Fruit fly (Drosophila melanogaster) whole organism, embryonic: ENCODE measurements around the gene Yif1.
A peak's percentile ranks its signal among the peaks of the same experiment; 100 is the strongest.

Experiments used
- Bteb2 ChIP-seq: fragments of 200-800 bp; sonication (Bioruptor generic); optimal IDR thresholded peaks from 2 replicates; lab custom pipeline; 2016; ENCODE audit warnings: missing biosample characterization, missing genetic modification characterization
- CG11247 ChIP-seq: fragments of 200-800 bp; sonication (Bioruptor generic); IDR thresholded peaks from 2 replicates; pipeline ENCODE4 v1.3.6; 2022; ENCODE audit warnings: missing biosample characterization, missing genetic modification characterization
- CG13287 ChIP-seq: fragments of 200-800 bp; sonication (Bioruptor generic); IDR thresholded peaks from 2 replicates; pipeline ENCODE4 v1.3.6; 2022; ENCODE audit warnings: missing biosample characterization, missing genetic modification characterization; ENCODE audit not compliant: partially characterized antibody
- CG14710 ChIP-seq: fragments of 200-800 bp; sonication (Bioruptor generic); optimal IDR thresholded peaks from 3 replicates; lab custom pipeline; 2019; ENCODE audit warnings: missing biosample characterization, mild to moderate bottlenecking, missing genetic modification characterization, moderate library complexity
- CG1602 ChIP-seq: fragments of 200-800 bp; sonication (Bioruptor generic); optimal IDR thresholded peaks from 3 replicates; lab custom pipeline; 2016; ENCODE audit warnings: missing biosample characterization, missing genetic modification characterization
- CG17802 ChIP-seq: fragments of 200-800 bp; sonication (Bioruptor generic); optimal IDR thresholded peaks from 2 replicates; lab custom pipeline; 2018; ENCODE audit warnings: missing biosample characterization, mild to moderate bottlenecking, missing genetic modification characterization, moderate library complexity
- CG18476 ChIP-seq: fragments of 200-800 bp; sonication (Bioruptor generic); optimal IDR thresholded peaks from 2 replicates; lab custom pipeline; 2016; ENCODE audit warnings: missing biosample characterization, mild to moderate bottlenecking, missing genetic modification characterization
- CG2678 ChIP-seq: fragments of 200-800 bp; sonication (Bioruptor generic); optimal IDR thresholded peaks from 3 replicates; lab custom pipeline; 2019; ENCODE audit warnings: missing biosample characterization, mild to moderate bottlenecking, missing genetic modification characterization, moderate library complexity
- CG3163 ChIP-seq: fragments of 200-800 bp; sonication (Bioruptor generic); optimal IDR thresholded peaks from 3 replicates; lab custom pipeline; 2016; ENCODE audit warnings: missing biosample characterization, missing genetic modification characterization
- CG32532 ChIP-seq: fragments of 200-800 bp; sonication (Bioruptor generic); IDR thresholded peaks from 2 replicates; pipeline ENCODE4 v1.3.6; 2022; ENCODE audit warnings: missing biosample characterization, missing genetic modification characterization
- CG3847 ChIP-seq: fragments of 200-800 bp; sonication (Bioruptor generic); IDR thresholded peaks from 2 replicates; pipeline ENCODE4 v1.3.6; 2022; ENCODE audit warnings: missing biosample characterization, missing genetic modification characterization
- CG4730 ChIP-seq: fragments of 200-800 bp; sonication (Bioruptor generic); IDR thresholded peaks from 2 replicates; pipeline ENCODE4 v1.3.6; 2022; ENCODE audit warnings: missing biosample characterization, missing genetic modification characterization
- CG6175 ChIP-seq: fragments of 200-800 bp; sonication (Bioruptor generic); IDR thresholded peaks from 3 replicates; pipeline ENCODE4 v1.3.6; 2022; ENCODE audit warnings: missing biosample characterization, missing genetic modification characterization
- CG7271 ChIP-seq: fragments of 200-800 bp; sonication (Bioruptor generic); optimal IDR thresholded peaks from 2 replicates; lab custom pipeline; 2018; ENCODE audit warnings: missing biosample characterization, mild to moderate bottlenecking, missing genetic modification characterization, moderate library complexity
- CG8089 ChIP-seq: fragments of 200-800 bp; sonication (Bioruptor generic); optimal IDR thresholded peaks from 3 replicates; lab custom pipeline; 2016; ENCODE audit warnings: missing biosample characterization, missing genetic modification characterization
- CG8281 ChIP-seq: fragments of 200-800 bp; sonication (Bioruptor generic); optimal IDR thresholded peaks from 2 replicates; lab custom pipeline; 2018; ENCODE audit warnings: missing biosample characterization, mild to moderate bottlenecking, missing genetic modification characterization, moderate library complexity
- CrebB ChIP-seq: fragments of 200-800 bp; sonication (Bioruptor generic); optimal IDR thresholded peaks from 3 replicates; lab custom pipeline; 2018; ENCODE audit warnings: missing biosample characterization, mild to moderate bottlenecking, missing genetic modification characterization
- D19B ChIP-seq: fragments of 200-800 bp; sonication (Bioruptor generic); optimal IDR thresholded peaks from 2 replicates; lab custom pipeline; 2017; ENCODE audit warnings: missing biosample characterization, mild to moderate bottlenecking, missing genetic modification characterization
- Dek ChIP-seq: fragments of 200-800 bp; sonication (Bioruptor generic); optimal IDR thresholded peaks from 3 replicates; lab custom pipeline; 2019; ENCODE audit warnings: missing biosample characterization, mild to moderate bottlenecking, missing genetic modification characterization, moderate library complexity
- Dip3 ChIP-seq: fragments of 200-800 bp; sonication (Bioruptor generic); optimal IDR thresholded peaks from 3 replicates; lab custom pipeline; 2016; ENCODE audit warnings: missing biosample characterization, missing genetic modification characterization
- Gug ChIP-seq: fragments of 200-800 bp; sonication (Bioruptor generic); IDR thresholded peaks from 4 replicates; pipeline ENCODE4 v1.3.6; 2022; ENCODE audit warnings: missing biosample characterization, missing genetic modification characterization
- HLH54F ChIP-seq: fragments of 200-800 bp; sonication (Bioruptor generic); optimal IDR thresholded peaks from 3 replicates; lab custom pipeline; 2016; ENCODE audit warnings: missing biosample characterization, missing genetic modification characterization
- Hr3 ChIP-seq: fragments of 200-800 bp; sonication (Bioruptor generic); optimal IDR thresholded peaks from 3 replicates; lab custom pipeline; 2016; ENCODE audit warnings: missing biosample characterization, missing genetic modification characterization
- Hr39 ChIP-seq: fragments of >200 bp; optimal IDR thresholded peaks from 2 replicates; lab custom pipeline; 2017
- Hr51 ChIP-seq, 2 experiments: fragments of 200-800 bp; sonication (Bioruptor generic); optimal IDR thresholded peaks; 2 replicates in 1 of 2; 3 replicates in 1 of 2; lab custom pipeline; 2016 to 2018; ENCODE audit warnings: missing biosample characterization in 2 of 2, missing genetic modification characterization in 2 of 2, mild to moderate bottlenecking in 1 of 2, moderate library complexity in 1 of 2
- Lpt ChIP-seq: fragments of >200 bp; optimal IDR thresholded peaks from 2 replicates; lab custom pipeline; 2018; ENCODE audit warnings: missing biosample characterization, missing genetic modification characterization
- MTF-1 ChIP-seq: fragments of 200-800 bp; sonication (Bioruptor generic); optimal IDR thresholded peaks from 2 replicates; lab custom pipeline; 2018; ENCODE audit warnings: missing biosample characterization, mild to moderate bottlenecking, missing genetic modification characterization, borderline replicate concordance
- Nf-YC ChIP-seq: fragments of 200-800 bp; optimal IDR thresholded peaks from 3 replicates; lab custom pipeline; 2019; ENCODE audit warnings: missing biosample characterization, mild to moderate bottlenecking, missing genetic modification characterization, moderate library complexity
- Ravus ChIP-seq: fragments of 200-800 bp; sonication (Bioruptor generic); IDR thresholded peaks from 2 replicates; pipeline ENCODE4 v1.3.6; 2022; ENCODE audit warnings: missing biosample characterization, missing genetic modification characterization
- Side ChIP-seq: fragments of 200-800 bp; sonication (Bioruptor generic); optimal IDR thresholded peaks from 2 replicates; lab custom pipeline; 2016; ENCODE audit warnings: missing biosample characterization, missing genetic modification characterization
- Six4 ChIP-seq: fragments of 200-800 bp; sonication (Bioruptor generic); optimal IDR thresholded peaks from 2 replicates; lab custom pipeline; 2016; ENCODE audit warnings: missing biosample characterization, missing genetic modification characterization
- TFAM ChIP-seq: fragments of 200-800 bp; sonication (Bioruptor generic); optimal IDR thresholded peaks from 2 replicates; lab custom pipeline; 2017; ENCODE audit warnings: missing biosample characterization, missing genetic modification characterization, inconsistent platforms
- bigmax ChIP-seq: fragments of 200-800 bp; sonication (Bioruptor generic); optimal IDR thresholded peaks from 2 replicates; lab custom pipeline; 2018; ENCODE audit warnings: missing biosample characterization, mild to moderate bottlenecking, missing genetic modification characterization
- bowl ChIP-seq: fragments of 200-800 bp; sonication (Bioruptor generic); IDR thresholded peaks from 2 replicates; pipeline ENCODE4 v1.3.6; 2022; ENCODE audit warnings: missing biosample characterization, missing genetic modification characterization
- bsh ChIP-seq, 2 experiments: fragments of 200-800 bp; sonication (Bioruptor generic); optimal IDR thresholded peaks; 2 replicates each; lab custom pipeline; 2017 to 2018; ENCODE audit warnings: mild to moderate bottlenecking in 2 of 2, missing biosample characterization in 2 of 2, missing genetic modification characterization in 2 of 2, moderate library complexity in 1 of 2
- btn ChIP-seq: fragments of 200-800 bp; sonication (Bioruptor generic); optimal IDR thresholded peaks from 2 replicates; lab custom pipeline; 2016; ENCODE audit warnings: missing biosample characterization, missing genetic modification characterization
- cg ChIP-seq: fragments of 200-800 bp; sonication (Bioruptor generic); optimal IDR thresholded peaks from 3 replicates; lab custom pipeline; 2019; ENCODE audit warnings: missing biosample characterization, mild to moderate bottlenecking, missing genetic modification characterization, moderate library complexity
- crc ChIP-seq: fragments of 200-800 bp; sonication (Bioruptor generic); optimal IDR thresholded peaks from 2 replicates; lab custom pipeline; 2016; ENCODE audit warnings: missing biosample characterization, missing genetic modification characterization
- crol ChIP-seq: fragments of 200-800 bp; sonication (Bioruptor generic); IDR thresholded peaks from 2 replicates; pipeline ENCODE4 v1.3.6; 2022; ENCODE audit warnings: missing biosample characterization, missing genetic modification characterization
- gsb ChIP-seq: fragments of 200-800 bp; sonication (Bioruptor generic); IDR thresholded peaks from 2 replicates; pipeline ENCODE4 v1.3.6; 2022; ENCODE audit warnings: missing biosample characterization, missing genetic modification characterization
- hth ChIP-seq: fragments of >200 bp; optimal IDR thresholded peaks from 2 replicates; lab custom pipeline; 2017; ENCODE audit warnings: inconsistent platforms
- mld ChIP-seq: fragments of 200-800 bp; sonication (Bioruptor generic); IDR thresholded peaks from 3 replicates; pipeline ENCODE4 v1.3.6; 2022; ENCODE audit warnings: missing biosample characterization, missing genetic modification characterization; ENCODE audit not compliant: partially characterized antibody
- oc ChIP-seq: fragments of 200-800 bp; sonication (Bioruptor generic); optimal IDR thresholded peaks from 2 replicates; lab custom pipeline; 2018; ENCODE audit warnings: missing biosample characterization, mild to moderate bottlenecking, missing genetic modification characterization, moderate library complexity
- pnt ChIP-seq: fragments of 200-800 bp; sonication (Bioruptor generic); optimal IDR thresholded peaks from 3 replicates; lab custom pipeline; 2016; ENCODE audit warnings: missing biosample characterization, missing genetic modification characterization
- slbo ChIP-seq: fragments of 200-800 bp; sonication (Bioruptor generic); IDR thresholded peaks from 2 replicates; pipeline ENCODE4 v1.3.6; 2022; ENCODE audit warnings: missing biosample characterization, missing genetic modification characterization
- slou ChIP-seq: fragments of 200-800 bp; sonication (Bioruptor generic); optimal IDR thresholded peaks from 3 replicates; lab custom pipeline; 2016; ENCODE audit warnings: missing biosample characterization, missing genetic modification characterization
- sna ChIP-seq: fragments of 200-800 bp; sonication (Bioruptor generic); IDR thresholded peaks from 2 replicates; pipeline ENCODE4 v1.3.6; 2022; ENCODE audit warnings: missing biosample characterization, missing genetic modification characterization; ENCODE audit not compliant: partially characterized antibody
- trh ChIP-seq: fragments of 200-800 bp; sonication (Bioruptor generic); optimal IDR thresholded peaks from 2 replicates; lab custom pipeline; 2016; ENCODE audit warnings: missing biosample characterization, missing genetic modification characterization
- tx ChIP-seq: fragments of 200-800 bp; sonication (Bioruptor generic); optimal IDR thresholded peaks from 2 replicates; lab custom pipeline; 2016; ENCODE audit warnings: missing biosample characterization, missing genetic modification characterization
- vfl ChIP-seq: fragments of 200-800 bp; sonication (Bioruptor generic); optimal IDR thresholded peaks from 2 replicates; lab custom pipeline; 2016; ENCODE audit warnings: missing biosample characterization, missing genetic modification characterization
- zen2 ChIP-seq: fragments of 200-800 bp; sonication (Bioruptor generic); IDR thresholded peaks from 3 replicates; pipeline ENCODE4 v1.3.6; 2022; ENCODE audit warnings: missing biosample characterization, missing genetic modification characterization; ENCODE audit not compliant: partially characterized antibody

Yif1 gene

dm6 chr3R:26724977-26725612 is 7.4 kb downstream of the Yif1 start, which contains the start of gene CG6420 (continued):
- TF ChIP-seq Hr39 (lab: Kevin White, UChicago) (no peak), CG7271 (no peak), CG3847 (peak; percentile 83), HLH54F (GFP tag; lab: Kevin White, UChicago) (no peak), CG32532 (GFP tag; lab: Robert Waterston, UW) (no peak), Gug (GFP tag; lab: Robert Waterston, UW) (no peak), CG8281 (tag; lab: Kevin White, UChicago) (no peak), bsh (GFP tag; optimal IDR thresholded peaks at IDR 0.05; lab: Kevin White, UChicago) (no peak), cg (GFP tag; lab: Kevin White, UChicago) (no peak), CG2678 (tag; lab: Kevin White, UChicago) (no peak), gsb (no peak), hth (lab: Kevin White, UChicago) (no peak), CG8089 (GFP tag; lab: Kevin White, UChicago) (no peak), crc (GFP tag; lab: Kevin White, UChicago) (no peak), CG13287 (peak; percentile 90), mld (GFP tag; lab: Robert Waterston, UW) (0 out of 3 replicates have a peak, but pooled peaks have one; percentile 16), D19B (GFP tag; lab: Kevin White, UChicago) (no peak), bowl (no peak), CG1602 (GFP tag; lab: Kevin White, UChicago) (no peak), Dek (tag; lab: Kevin White, UChicago) (no peak), CG4730 (GFP tag; lab: Robert Waterston, UW) (no peak), Six4 (no peak), CG11247 (GFP tag; lab: Robert Waterston, UW) (no peak), slbo (GFP tag; lab: Robert Waterston, UW) (no peak), Hr51 (GFP tag; optimal IDR thresholded peaks at IDR 0.05; lab: Kevin White, UChicago) (no peak), CrebB (no peak), tx (no peak), CG3163 (GFP tag; lab: Kevin White, UChicago) (no peak), Bteb2 (GFP tag; lab: Kevin White, UChicago) (no peak), Nf-YC (tag; lab: Kevin White, UChicago) (peak; percentile 65), oc (no peak), pnt (no peak), CG14710 (tag; lab: Kevin White, UChicago) (peak; percentile 41), bigmax (GFP tag; lab: Kevin White, UChicago) (no peak), sna (GFP tag; lab: Robert Waterston, UW) (peak; percentile 82), TFAM (GFP tag; lab: Kevin White, UChicago) (no peak), Dip3 (GFP tag; lab: Kevin White, UChicago) (no peak), CG18476 (GFP tag; lab: Kevin White, UChicago) (no peak), Hr3 (no peak), slou (GFP tag; lab: Kevin White, UChicago) (no peak), Ravus (GFP tag; lab: Robert Waterston, UW) (no peak), vfl (no peak), Side (GFP tag; lab: Kevin White, UChicago) (no peak), zen2 (GFP tag; lab: Robert Waterston, UW) (peak; percentile 74), MTF-1 (GFP tag; lab: Kevin White, UChicago) (no peak), Lpt (GFP tag; lab: Kevin White, UChicago) (no peak), CG17802 (no peak), crol (GFP tag; lab: Robert Waterston, UW) (peak; percentile 61), CG6175 (GFP tag; lab: Robert Waterston, UW) (no peak), btn (GFP tag; lab: Kevin White, UChicago) (no peak), trh (no peak)
